Fruit fly (Drosophila melanogaster) S2 (cell line): ENCODE measurements around the gene rdx.

ENCODE experiments used
- CG8478 ChIP-seq: fragments of >200 bp; optimal IDR thresholded peaks from 2 replicates; lab custom pipeline; 2018
- CTCF ChIP-seq, 2 experiments: fragments of >200 bp; optimal IDR thresholded peaks; 2 replicates each; lab custom pipeline; 2018

DNA sequence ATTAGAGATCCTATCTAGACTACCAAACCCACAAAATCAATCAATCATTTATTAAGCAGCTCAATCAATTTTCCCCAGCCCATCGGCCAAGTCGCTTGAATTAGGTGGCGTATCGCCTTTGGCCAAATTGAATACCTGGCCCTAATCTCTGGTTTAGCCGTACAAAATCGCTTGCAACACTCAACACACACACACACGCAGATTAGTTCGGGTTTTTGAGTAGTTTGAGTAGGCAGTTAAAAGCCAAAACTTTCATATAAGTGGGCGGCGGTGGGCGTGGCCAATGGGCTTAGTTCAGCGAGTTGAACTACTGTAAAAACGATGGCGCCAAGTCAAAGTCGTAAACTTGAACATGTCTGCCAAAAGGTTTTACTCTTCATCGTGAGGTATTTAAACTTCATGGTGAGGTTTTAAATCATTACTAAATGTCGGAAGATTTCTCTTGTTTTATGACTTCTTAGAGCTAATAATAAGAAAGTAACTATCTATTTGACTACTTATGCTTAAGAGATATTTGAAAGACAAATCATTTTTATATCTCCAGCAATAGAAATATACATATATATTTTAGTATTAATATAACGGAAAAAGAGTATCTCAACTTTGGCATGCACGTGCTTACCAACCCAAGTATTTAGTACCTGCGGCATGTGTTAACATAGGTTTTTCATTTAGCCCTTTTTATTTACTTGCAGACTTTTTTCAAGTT, 30.5 kb downstream of the rdx start:
- TF ChIP-seq CG8478 (no peak), CTCF (optimal IDR thresholded peaks at IDR 0.05; lab: Kevin White, UChicago) (no peak)
